Worm (Caenorhabditis elegans) whole organism, L1 larva: ENCODE data around the gene fbxa-206.

Source experiments
- C04F5.9 ChIP-seq: sonication (generic microtip); optimal IDR thresholded peaks from 2 replicates; lab custom pipeline; 2016; ENCODE audit warnings: missing genetic modification characterization, missing compliant biosample characterization
- C34B4.2 ChIP-seq: sonication (generic microtip); optimal IDR thresholded peaks from 2 replicates; lab custom pipeline; 2017; ENCODE audit warnings: mild to moderate bottlenecking, missing genetic modification characterization, missing compliant biosample characterization
- aha-1 ChIP-seq: fragments of 150-350 bp; optimal IDR thresholded peaks from 2 replicates; lab custom pipeline; 2014; ENCODE audit warnings: missing biosample characterization, missing genetic modification characterization
- aly-2 ChIP-seq: fragments of 150-350 bp; optimal IDR thresholded peaks from 2 replicates; lab custom pipeline; 2014; ENCODE audit warnings: missing biosample characterization, missing genetic modification characterization
- ama-1 ChIP-seq: fragments of 150-350 bp; optimal IDR thresholded peaks from 2 replicates; lab custom pipeline; 2014
- blmp-1 ChIP-seq: fragments of 150-350 bp; optimal IDR thresholded peaks from 2 replicates; lab custom pipeline; 2014; ENCODE audit warnings: missing biosample characterization, missing genetic modification characterization
- ceh-63 ChIP-seq: fragments of 200-800 bp; sonication (Bioruptor generic); optimal IDR thresholded peaks from 2 replicates; lab custom pipeline; 2018; ENCODE audit warnings: mild to moderate bottlenecking, missing genetic modification characterization, missing compliant biosample characterization
- ceh-82 ChIP-seq, 3 experiments: fragments of 150-350 bp in 1 of 3; sonication (generic microtip) in 2 of 3; optimal IDR thresholded peaks; 2 replicates each; lab custom pipeline; 2014 to 2017; ENCODE audit warnings: missing biosample characterization in 3 of 3, missing genetic modification characterization in 3 of 3
- ceh-88 ChIP-seq: fragments of 200-800 bp; sonication (Bioruptor generic); IDR thresholded peaks from 2 replicates; pipeline ENCODE4 v1.3.6; 2022; ENCODE audit warnings: missing genetic modification characterization, missing compliant biosample characterization
- dpl-1 ChIP-seq, 3 experiments: fragments of 150-350 bp in 2 of 3; sonication (generic microtip) in 1 of 3; optimal IDR thresholded peaks; 2 replicates each; lab custom pipeline; 2014 to 2017; ENCODE audit warnings: missing biosample characterization in 3 of 3, missing genetic modification characterization in 3 of 3, missing genetic modification reagents in 3 of 3
- efl-1 ChIP-seq, 4 experiments: fragments of 150-350 bp; optimal IDR thresholded peaks in 3 of 4; peaks in 1 of 4; 1 replicate in 1 of 4; 2 replicates in 3 of 4; lab custom pipeline; 2014; ENCODE audit warnings: missing biosample characterization in 2 of 4, missing genetic modification characterization in 2 of 4, missing genetic modification reagents in 2 of 4
- efl-3 ChIP-seq: fragments of 200-800 bp; sonication (Bioruptor generic); optimal IDR thresholded peaks from 2 replicates; lab custom pipeline; 2018; ENCODE audit warnings: mild to moderate bottlenecking, missing genetic modification characterization, missing compliant biosample characterization
- egl-13 ChIP-seq: sonication (generic microtip); optimal IDR thresholded peaks from 2 replicates; lab custom pipeline; 2016; ENCODE audit warnings: missing genotype, missing genetic modification reagents, missing genetic modification characterization, missing compliant biosample characterization
- ets-5 ChIP-seq: fragments of 200-800 bp; sonication (Bioruptor generic); IDR thresholded peaks from 2 replicates; pipeline ENCODE4 v1.3.6; 2022; ENCODE audit warnings: missing genetic modification characterization, missing compliant biosample characterization
- hlh-4 ChIP-seq: sonication (generic microtip); optimal IDR thresholded peaks from 2 replicates; lab custom pipeline; 2016; ENCODE audit warnings: mild to moderate bottlenecking, missing genetic modification characterization, missing compliant biosample characterization
- jun-1 ChIP-seq: fragments of 150-350 bp; optimal IDR thresholded peaks from 2 replicates; lab custom pipeline; 2014; ENCODE audit warnings: missing biosample characterization, missing genetic modification reagents, missing genetic modification characterization
- lsy-2 ChIP-seq, 2 experiments: fragments of 150-350 bp; optimal IDR thresholded peaks; 2 replicates each; lab custom pipeline; 2014; ENCODE audit warnings: missing biosample characterization in 2 of 2, missing genetic modification characterization in 2 of 2
- mef-2 ChIP-seq: fragments of 150-350 bp; optimal IDR thresholded peaks from 2 replicates; lab custom pipeline; 2014; ENCODE audit warnings: missing biosample characterization, missing genetic modification characterization
- mep-1 ChIP-seq: fragments of 150-350 bp; optimal IDR thresholded peaks from 2 replicates; lab custom pipeline; 2014; ENCODE audit warnings: missing biosample characterization, missing genetic modification characterization
- nhr-20 ChIP-seq: sonication (generic microtip); optimal IDR thresholded peaks from 2 replicates; lab custom pipeline; 2016; ENCODE audit warnings: mild to moderate bottlenecking, missing genetic modification characterization, missing compliant biosample characterization
- nhr-47 ChIP-seq: sonication (generic microtip); optimal IDR thresholded peaks from 2 replicates; lab custom pipeline; 2016; ENCODE audit warnings: mild to moderate bottlenecking, missing genetic modification characterization, moderate library complexity, missing compliant biosample characterization
- nhr-76 ChIP-seq: sonication (generic microtip); optimal IDR thresholded peaks from 2 replicates; lab custom pipeline; 2017; ENCODE audit warnings: missing biosample characterization, missing genetic modification characterization
- nhr-77 ChIP-seq: fragments of 150-350 bp; optimal IDR thresholded peaks from 2 replicates; lab custom pipeline; 2014; ENCODE audit warnings: missing biosample characterization, missing genetic modification characterization
- nhr-85 ChIP-seq: sonication (generic microtip); peaks from one replicate; lab custom pipeline; 2016; ENCODE audit warnings: missing genetic modification characterization, inconsistent platforms, missing compliant biosample characterization
- pag-3 ChIP-seq: sonication (generic microtip); optimal IDR thresholded peaks from 2 replicates; lab custom pipeline; 2017; ENCODE audit warnings: missing genetic modification characterization, mild to moderate bottlenecking, missing compliant biosample characterization, antibody characterized with exemption, borderline replicate concordance; ENCODE audit not compliant: insufficient read depth
- pax-3 ChIP-seq: fragments of 200-800 bp; sonication (Bioruptor generic); optimal IDR thresholded peaks from 2 replicates; lab custom pipeline; 2018; ENCODE audit warnings: mild to moderate bottlenecking, missing genetic modification characterization, moderate library complexity, missing compliant biosample characterization
- rnt-1 ChIP-seq: sonication (generic microtip); optimal IDR thresholded peaks from 2 replicates; lab custom pipeline; 2016; ENCODE audit warnings: mild to moderate bottlenecking, missing genetic modification characterization, moderate library complexity, missing compliant biosample characterization
- tbx-2 ChIP-seq: sonication (generic microtip); optimal IDR thresholded peaks from 2 replicates; lab custom pipeline; 2016; ENCODE audit warnings: missing genetic modification characterization, missing compliant biosample characterization
- tlp-1 ChIP-seq: fragments of 150-350 bp; optimal IDR thresholded peaks from 2 replicates; lab custom pipeline; 2014; ENCODE audit warnings: missing biosample characterization, missing genetic modification characterization
- unc-130 ChIP-seq: fragments of 150-350 bp; optimal IDR thresholded peaks from 2 replicates; lab custom pipeline; 2017; ENCODE audit warnings: missing biosample characterization, missing genetic modification characterization, inconsistent platforms
- unc-30 ChIP-seq: sonication (generic microtip); optimal IDR thresholded peaks from 2 replicates; lab custom pipeline; 2017; ENCODE audit warnings: missing biosample characterization, missing genetic modification characterization
- vab-15 ChIP-seq: sonication (generic microtip); optimal IDR thresholded peaks from 2 replicates; lab custom pipeline; 2017; ENCODE audit warnings: missing genotype, mild to moderate bottlenecking, missing genetic modification characterization, missing compliant biosample characterization
- ztf-11 ChIP-seq, 2 experiments: sonication (generic microtip); optimal IDR thresholded peaks; 2 replicates each; lab custom pipeline; 2016 to 2017; ENCODE audit warnings: missing genetic modification characterization in 2 of 2, missing biosample characterization in 1 of 2, missing compliant biosample characterization in 1 of 2

Gene fbxa-206

DNA sequence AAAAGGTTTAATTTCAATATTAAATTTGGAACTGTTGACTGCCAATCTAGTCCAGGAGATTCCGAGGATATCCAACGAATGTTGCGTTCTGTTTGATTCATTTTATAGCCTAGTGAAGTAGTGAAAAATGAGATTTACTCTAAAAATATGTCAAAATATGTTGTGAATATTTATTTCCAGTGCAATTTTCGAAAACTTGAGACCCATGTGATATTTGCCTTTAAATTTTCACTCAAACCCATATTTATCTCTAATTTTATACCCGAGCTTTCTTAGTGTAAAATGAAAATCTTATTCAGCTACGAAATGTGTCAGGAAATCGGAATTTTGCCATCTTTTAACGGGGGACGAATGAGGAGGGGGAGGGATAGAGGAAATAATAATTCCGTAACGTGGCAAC, 8.4 kb downstream of the fbxa-206 start, which contains the start of gene F09C6.16:
Gene F09C6.16, minus strand, starts transcription at position 101 of the 400 bp plus-strand sequence.
- TF ChIP-seq egl-13 (tag; lab: Kevin White, UChicago), result no peak
- no peak for TF ChIP-seq efl-1 (optimal IDR thresholded peaks at IDR 0.05; lab: Kevin White, UChicago)
- peak in 1 of 2 experiments; percentile 28 for TF ChIP-seq efl-1 (GFP tag; optimal IDR thresholded peaks at IDR 0.05 in 1 of 2; lab: Kevin White, UChicago)

DNA sequence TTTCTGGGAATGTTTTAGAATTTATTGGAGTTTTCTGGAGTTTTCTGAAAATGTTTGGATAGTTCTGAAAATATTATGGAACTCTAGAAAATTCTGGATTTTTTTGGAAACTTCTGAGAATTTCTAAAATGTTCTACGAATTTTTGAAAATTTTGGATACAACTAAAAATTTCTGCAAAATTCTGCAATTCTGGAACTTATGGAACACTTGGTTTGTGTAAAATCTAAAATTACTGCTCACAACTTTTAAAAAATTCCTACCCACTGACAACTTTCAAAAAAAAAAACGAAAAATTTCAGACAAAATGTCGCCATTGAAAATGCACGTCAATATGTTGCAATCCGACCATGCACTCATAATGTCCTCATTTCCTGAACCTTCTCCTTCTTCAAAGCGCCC, 13.7 kb downstream of the fbxa-206 start, which contains the start of gene nhr-262:
Gene nhr-262, plus strand, starts transcription at position 301 of the 400 bp plus-strand sequence.
- TF ChIP-seq ceh-82 (tag; optimal IDR thresholded peaks at IDR 0.05; lab: Kevin White, UChicago) (no peak), vab-15 (tag; lab: Kevin White, UChicago) (no peak), egl-13 (tag; lab: Kevin White, UChicago) (no peak), ceh-88 (GFP tag; lab: Robert Waterston, UW) (no peak), nhr-76 (tag; lab: Kevin White, UChicago) (no peak), aly-2 (no peak), mef-2 (no peak), ceh-63 (GFP tag; lab: Kevin White, UChicago) (no peak), unc-130 (tag; lab: Kevin White, UChicago) (no peak), C04F5.9 (tag; lab: Kevin White, UChicago) (no peak), ztf-11 (tag; optimal IDR thresholded peaks at IDR 0.05; lab: Kevin White, UChicago) (no peak)
- TF ChIP-seq, all 84 proteins: peak for 0

DNA sequence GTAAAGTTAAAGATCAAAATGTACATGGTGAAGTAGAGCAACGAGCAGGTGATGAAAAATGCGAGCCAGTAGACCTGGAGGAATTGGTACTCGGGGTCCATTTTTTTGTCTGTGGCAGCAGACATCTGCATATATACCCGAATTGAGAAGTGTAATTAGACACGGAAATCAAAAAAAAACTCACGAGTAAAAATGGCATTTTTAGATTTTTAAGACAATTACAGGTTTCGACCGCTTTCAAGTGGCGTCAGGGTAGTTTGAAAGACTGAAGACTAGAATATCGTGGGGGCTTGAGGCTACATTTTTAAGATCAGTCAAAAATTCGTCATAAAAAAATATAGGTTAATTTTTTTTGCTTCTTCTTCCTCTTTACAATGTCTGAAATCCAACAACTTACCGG, 15.6 kb downstream of the fbxa-206 start, which contains the start of gene srd-68:
Gene srd-68, minus strand, starts transcription at position 101 of the 400 bp plus-strand sequence.
- TF ChIP-seq blmp-1 (tag; lab: Kevin White, UChicago) (no peak), C34B4.2 (tag; lab: Kevin White, UChicago) (no peak), unc-30 (tag; lab: Kevin White, UChicago) (no peak), efl-3 (GFP tag; lab: Kevin White, UChicago) (no peak), hlh-4 (tag; lab: Kevin White, UChicago) (no peak), nhr-20 (tag; lab: Kevin White, UChicago) (no peak), tbx-2 (no peak), lsy-2 (tag; optimal IDR thresholded peaks at IDR 0.05; lab: Kevin White, UChicago) (no peak), aha-1 (tag; lab: Kevin White, UChicago) (no peak), pag-3 (tag; lab: Kevin White, UChicago) (no peak)

DNA sequence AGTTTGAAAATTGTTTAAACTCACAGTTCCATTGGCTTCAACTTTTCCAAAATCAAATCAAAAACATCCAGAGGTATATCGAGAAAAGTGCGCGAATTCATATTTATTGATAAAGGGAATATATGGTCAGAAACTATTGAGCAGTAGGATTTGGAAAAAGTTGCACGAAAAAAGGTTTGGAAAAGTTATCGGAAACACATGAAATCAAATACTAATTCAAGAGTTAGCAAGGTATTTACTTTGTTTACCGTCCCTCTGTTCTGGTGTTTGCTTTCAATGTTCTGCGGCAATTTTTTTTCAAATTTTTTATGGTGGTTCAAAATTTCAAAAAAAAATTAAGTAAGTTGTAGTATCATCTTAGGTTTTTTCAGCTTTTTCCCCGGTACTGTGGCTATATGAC, 18.9 kb downstream of the fbxa-206 start, which contains the start of gene fbxa-45:
Gene fbxa-45, minus strand, starts transcription at position 101 of the 400 bp plus-strand sequence.
- TF ChIP-seq ama-1 (lab: Kevin White, UChicago), result no peak
- TF ChIP-seq nhr-77 (tag; lab: Kevin White, UChicago), result no peak
- no peak for TF ChIP-seq mep-1 (tag; lab: Kevin White, UChicago)
- no peak for TF ChIP-seq nhr-47
- TF ChIP-seq lsy-2 (tag; optimal IDR thresholded peaks at IDR 0.05; lab: Kevin White, UChicago), result no peak
- no peak for TF ChIP-seq rnt-1 (tag; lab: Kevin White, UChicago)
- TF ChIP-seq pax-3 (tag; lab: Kevin White, UChicago), result no peak
- no peak for TF ChIP-seq nhr-85 (tag; lab: Kevin White, UChicago)
- no peak for TF ChIP-seq efl-3 (GFP tag; lab: Kevin White, UChicago)
- no peak for TF ChIP-seq ets-5 (GFP tag; lab: Robert Waterston, UW)
- TF ChIP-seq dpl-1 (GFP tag; optimal IDR thresholded peaks at IDR 0.05; lab: Kevin White, UChicago), result no peak

DNA sequence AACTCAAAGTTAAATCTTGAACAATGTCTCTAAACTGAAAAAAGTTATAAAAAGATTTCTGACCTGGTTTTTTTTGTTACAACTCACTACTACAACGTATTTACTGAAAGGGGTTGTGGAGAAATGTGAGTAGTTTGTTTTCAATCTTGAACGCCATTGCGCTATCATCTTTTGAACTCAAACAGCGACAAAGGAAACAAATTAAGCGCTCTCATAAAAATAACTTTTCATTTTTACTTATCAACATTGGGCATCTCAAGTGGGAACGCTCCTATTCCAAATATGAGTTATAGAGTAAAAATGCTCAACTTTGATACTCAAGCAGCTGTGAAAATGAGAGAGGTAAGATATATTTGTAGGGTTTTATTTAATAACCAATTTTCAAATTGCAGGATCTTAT, 24.8 kb downstream of the fbxa-206 start, which contains the start of gene F09C6.15:
Gene F09C6.15, plus strand, starts transcription at position 301 of the 400 bp plus-strand sequence.
- no peak for TF ChIP-seq jun-1
- no peak for TF ChIP-seq ceh-88 (GFP tag; lab: Robert Waterston, UW)
- no peak for TF ChIP-seq nhr-77 (tag; lab: Kevin White, UChicago)
- no peak for TF ChIP-seq tlp-1
